Worm (Caenorhabditis elegans) whole organism, L4/young adult: ENCODE results near the gene mrps-18.C.
"Not testable (repeated sequence)": the region's sequence is repeated elsewhere in the genome, so short reads cannot be mapped to it uniquely, and the experiment has no call there.

Experiments used
- W03F9.2 ChIP-seq: fragments of 150-350 bp; optimal IDR thresholded peaks from 2 replicates; lab custom pipeline; 2014; ENCODE audit warnings: missing biosample characterization, missing genetic modification characterization
- dao-5 ChIP-seq: sonication (generic microtip); optimal IDR thresholded peaks from 2 replicates; lab custom pipeline; 2016; ENCODE audit warnings: missing genotype, missing genetic modification characterization, moderate library complexity, missing compliant biosample characterization
- him-1 ChIP-seq: sonication (generic microtip); optimal IDR thresholded peaks from 2 replicates; lab custom pipeline; 2016; ENCODE audit warnings: missing genotype, missing genetic modification reagents, missing genetic modification characterization, missing compliant biosample characterization

The mrps-18.C gene

DNA sequence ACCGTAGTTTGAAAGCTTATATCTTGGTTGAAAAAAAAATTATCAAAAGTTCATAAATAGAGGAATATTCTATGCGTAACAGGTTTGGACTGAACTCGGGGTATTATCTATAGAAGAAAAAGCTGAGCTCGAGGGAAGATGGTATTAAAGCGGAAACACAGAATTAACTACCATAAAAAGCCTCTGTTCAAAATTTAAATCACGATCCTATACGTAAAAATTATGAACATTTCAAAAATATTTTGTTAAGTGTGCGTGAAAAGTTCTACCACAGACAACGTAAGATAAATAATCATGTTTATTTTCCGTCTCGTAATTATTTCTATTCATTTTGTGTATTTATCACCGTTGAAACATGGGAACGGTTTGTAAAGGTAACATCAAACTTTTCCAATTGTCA lies 10.4 kb downstream of the mrps-18.C start, which contains the start of gene F41G3.5:
F41G3.5 (plus strand) TSS at position 301 of the 400 bp plus-strand sequence.
- TF ChIP-seq him-1: no peak
- no peak for TF ChIP-seq dao-5 (tag; lab: Kevin White, UChicago)
- TF ChIP-seq W03F9.2 (tag; lab: Kevin White, UChicago): no peak

- no peak for TF ChIP-seq him-1
- TF ChIP-seq W03F9.2 (tag; lab: Kevin White, UChicago): no peak
- no peak for TF ChIP-seq dao-5 (tag; lab: Kevin White, UChicago)
Measured at ce11 chrII:6749422-6749821, 13.4 kb downstream of the mrps-18.C start, which contains the start of gene F41G3.10. Gene F41G3.10, minus strand, starts transcription at chrII:6749522.

ce11 chrII:6750929-6751328 lies 14.9 kb downstream of the mrps-18.C start, which contains the start of gene F41G3.20:
Gene F41G3.20, minus strand, starts transcription at chrII:6751029.
- TF ChIP-seq W03F9.2 (tag; lab: Kevin White, UChicago) (no peak), dao-5 (tag; lab: Kevin White, UChicago) (no peak), him-1 (no peak)

- TF ChIP-seq W03F9.2 (tag; lab: Kevin White, UChicago) (no peak), him-1 (no peak), dao-5 (tag; lab: Kevin White, UChicago) (no peak)
Measured at ce11 chrII:6752027-6752426, 16.0 kb downstream of the mrps-18.C start, which contains the start of gene F41G3.19. Gene F41G3.19, minus strand, starts transcription at chrII:6752127.

ce11 chrII:6752850-6753249 lies 16.8 kb downstream of the mrps-18.C start, which contains the start of gene F41G3.21:
Gene F41G3.21, minus strand, starts transcription at chrII:6752950.
- TF ChIP-seq dao-5 (tag; lab: Kevin White, UChicago) (no peak), W03F9.2 (tag; lab: Kevin White, UChicago) (no peak), him-1 (no peak)

DNA sequence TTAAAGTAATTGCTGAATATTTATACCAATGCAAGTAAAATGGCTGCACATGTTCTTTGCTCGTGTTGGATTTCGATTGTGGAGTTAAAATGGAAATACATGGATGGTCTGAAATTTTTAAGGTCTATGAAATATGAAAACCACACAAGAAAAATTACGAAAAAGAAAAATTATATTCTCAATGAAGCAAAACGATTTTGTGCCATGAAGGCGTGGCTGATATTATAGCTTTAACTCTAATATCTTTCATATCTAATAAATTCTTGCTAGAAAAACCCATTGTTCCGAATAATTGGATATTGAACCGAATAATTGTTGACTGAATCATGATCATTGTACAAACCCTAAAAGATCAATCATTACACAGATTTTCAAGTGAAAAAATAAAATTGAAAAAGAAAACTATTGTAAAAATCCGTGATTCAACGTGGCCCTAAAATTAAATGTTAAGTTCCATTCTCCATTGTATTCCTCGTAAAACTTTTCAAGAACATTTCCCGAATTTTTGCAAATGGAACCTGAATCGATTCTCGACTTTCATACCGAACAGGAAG lies 18.7 kb downstream of the mrps-18.C start, which contains the start of the genes srx-95 and fis-1:
srx-95 (minus strand) TSS at position 101 of the 554 bp plus-strand sequence.
fis-1 (plus strand) TSS at position 504 of the 554 bp plus-strand sequence.
- TF ChIP-seq him-1: no peak
- TF ChIP-seq dao-5 (tag; lab: Kevin White, UChicago): no peak
- TF ChIP-seq W03F9.2 (tag; lab: Kevin White, UChicago): no peak

ce11 chrII:6756232-6756631 lies 20.2 kb downstream of the mrps-18.C start, which contains the start of gene F41G3.3:
Gene F41G3.3, plus strand, starts transcription at chrII:6756532.
- TF ChIP-seq dao-5 (tag; lab: Kevin White, UChicago) (no peak), him-1 (no peak), W03F9.2 (tag; lab: Kevin White, UChicago) (no peak)

ce11 chrII:6764734-6765133 lies 28.7 kb downstream of the mrps-18.C start, which contains the start of gene nlp-50:
Gene nlp-50, plus strand, starts transcription at chrII:6765034.
- TF ChIP-seq him-1: no peak
- TF ChIP-seq W03F9.2 (tag; lab: Kevin White, UChicago): no peak

- TF ChIP-seq W03F9.2 (tag; lab: Kevin White, UChicago): no peak
- TF ChIP-seq dao-5 (tag; lab: Kevin White, UChicago): no peak
Measured at ce11 chrII:6768014-6768413, 32.0 kb downstream of the mrps-18.C start, which contains the start of gene F41G3.18. Gene F41G3.18, plus strand, starts transcription at chrII:6768314.

- TF ChIP-seq dao-5 (tag; lab: Kevin White, UChicago) (no peak), him-1 (no peak), W03F9.2 (tag; lab: Kevin White, UChicago) (no peak)
Measured at ce11 chrII:6770030-6770429, 34.0 kb downstream of the mrps-18.C start.

DNA sequence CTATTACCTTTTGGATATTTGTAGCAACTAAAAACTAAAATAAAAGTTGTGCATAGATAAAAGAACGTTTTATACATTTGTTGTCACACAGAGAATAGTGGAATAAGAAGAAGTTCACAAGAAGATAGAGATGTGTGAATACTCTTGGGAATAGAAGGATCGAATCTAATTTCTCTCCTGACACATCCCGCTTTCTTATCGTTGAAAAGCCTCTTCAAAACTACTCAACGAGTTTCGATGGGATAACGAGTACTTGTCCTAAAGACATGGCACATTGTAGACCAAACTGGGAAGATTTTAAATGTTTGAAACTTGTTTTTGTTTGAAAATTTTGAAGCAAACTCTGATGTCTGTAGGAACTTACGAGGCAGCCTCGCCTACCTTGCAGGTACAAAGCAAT lies 36.5 kb downstream of the mrps-18.C start:
- TF ChIP-seq him-1 (no peak), dao-5 (tag; lab: Kevin White, UChicago) (no peak), W03F9.2 (tag; lab: Kevin White, UChicago) (no peak)

ce11 chrII:6775076-6775475 lies 39.1 kb downstream of the mrps-18.C start, which contains the start of gene agr-1:
Gene agr-1, minus strand, starts transcription at chrII:6775176.
- TF ChIP-seq W03F9.2 (tag; lab: Kevin White, UChicago); dao-5 (tag; lab: Kevin White, UChicago); him-1: not testable (repeated sequence)

DNA sequence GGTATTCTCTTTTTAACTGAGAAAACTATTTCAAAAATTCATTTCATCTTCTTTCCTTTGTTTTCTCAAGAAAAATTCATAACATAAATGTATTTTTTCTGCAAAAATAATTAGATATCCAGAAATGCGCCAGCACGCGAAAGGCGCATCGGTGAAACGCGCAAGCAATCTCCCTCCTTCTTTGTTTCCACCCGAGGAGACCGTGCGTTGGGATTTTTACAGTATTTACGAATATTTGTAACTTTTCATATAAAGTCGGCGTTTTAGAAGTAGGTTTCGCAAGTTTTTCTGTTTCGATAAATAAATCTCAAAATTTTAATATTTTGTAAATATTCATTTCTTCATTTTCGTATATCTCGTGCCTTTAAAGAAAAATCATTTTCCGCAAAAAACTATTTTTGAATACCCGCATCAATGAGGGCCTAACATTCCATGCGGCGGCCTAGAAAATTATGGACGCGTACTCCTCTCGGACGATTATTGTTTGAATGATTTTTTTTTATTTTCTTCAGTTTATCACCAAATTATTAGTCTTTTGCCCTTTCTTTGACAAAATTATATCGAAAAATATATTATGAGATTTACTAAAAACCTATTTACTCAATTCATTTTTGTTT lies 40.5 kb downstream of the mrps-18.C start, which contains the start of gene ssup-72:
ssup-72 (plus strand) TSS at position 181 of the 617 bp plus-strand sequence.
- TF ChIP-seq W03F9.2 (tag; lab: Kevin White, UChicago) (peak; percentile 75), dao-5 (tag; lab: Kevin White, UChicago) (no peak), him-1 (peak; percentile 33)

DNA sequence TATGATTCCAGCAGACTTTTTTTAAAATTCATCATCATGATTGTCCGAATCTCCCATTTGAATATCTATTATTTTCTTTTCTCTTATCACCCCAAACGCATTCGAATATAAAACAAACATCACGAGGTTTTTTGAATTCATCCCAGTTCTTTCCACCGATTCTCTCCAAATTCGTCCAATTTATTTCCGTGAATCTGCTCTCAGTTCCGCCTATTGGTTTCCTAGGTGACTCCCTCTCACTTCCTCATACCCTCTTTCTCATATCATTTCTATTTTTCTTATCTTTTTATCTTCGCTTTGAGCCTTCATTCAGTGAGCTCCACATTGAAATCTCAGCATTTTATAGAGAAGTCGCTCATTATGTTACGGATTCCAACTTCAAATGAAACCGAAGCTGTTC lies 43.1 kb downstream of the mrps-18.C start, which contains the start of gene T13C2.7:
T13C2.7 (plus strand) TSS at position 301 of the 400 bp plus-strand sequence.
- TF ChIP-seq him-1: no peak
- TF ChIP-seq W03F9.2 (tag; lab: Kevin White, UChicago): no peak
- no peak for TF ChIP-seq dao-5 (tag; lab: Kevin White, UChicago)
